Fruit fly (Drosophila melanogaster) whole organism, embryonic: Measurements from ENCODE around the gene CG32295.

Source experiments
- Antp ChIP-seq: fragments of 200-800 bp; sonication (Bioruptor generic); optimal IDR thresholded peaks from 3 replicates; lab custom pipeline; 2016; ENCODE audit warnings: missing biosample characterization, missing genetic modification characterization
- Awh ChIP-seq: fragments of 200-800 bp; sonication (Bioruptor generic); IDR thresholded peaks from 2 replicates; pipeline ENCODE4, ENCODE4 v1.3.6; 2022; ENCODE audit warnings: missing biosample characterization, missing genetic modification characterization
- B-H1 ChIP-seq: fragments of 200-800 bp; sonication (Bioruptor generic); IDR thresholded peaks from 3 replicates; pipeline ENCODE4 v1.3.6; 2022; ENCODE audit warnings: missing biosample characterization, missing genetic modification characterization
- CG10209 ChIP-seq: fragments of 200-800 bp; sonication (Bioruptor generic); optimal IDR thresholded peaks from 3 replicates; lab custom pipeline; 2017; ENCODE audit warnings: missing biosample characterization, mild to moderate bottlenecking, missing genetic modification characterization, missing genetic modification reagents
- CG12299 ChIP-seq: fragments of 200-800 bp; sonication (Bioruptor generic); optimal IDR thresholded peaks from 2 replicates; lab custom pipeline; 2018; ENCODE audit warnings: missing biosample characterization, mild to moderate bottlenecking, missing genetic modification characterization
- CG13424 ChIP-seq: fragments of 200-800 bp; sonication (Bioruptor generic); optimal IDR thresholded peaks from 2 replicates; lab custom pipeline; 2019; ENCODE audit warnings: missing biosample characterization, mild to moderate bottlenecking, missing genetic modification characterization, moderate library complexity
- CG14667 ChIP-seq: fragments of 200-800 bp; sonication (Bioruptor generic); IDR thresholded peaks from 2 replicates; pipeline ENCODE4 v1.3.6; 2022; ENCODE audit warnings: missing biosample characterization, missing genetic modification characterization
- CG15696 ChIP-seq: fragments of 200-800 bp; sonication (Bioruptor generic); optimal IDR thresholded peaks from 2 replicates; lab custom pipeline; 2019; ENCODE audit warnings: missing biosample characterization, mild to moderate bottlenecking, missing genetic modification characterization, moderate library complexity
- CG1647 ChIP-seq: fragments of 200-800 bp; sonication (Bioruptor generic); optimal IDR thresholded peaks from 3 replicates; lab custom pipeline; 2016; ENCODE audit warnings: missing biosample characterization, missing genetic modification characterization
- CG1792 ChIP-seq: fragments of 200-800 bp; sonication (Bioruptor generic); optimal IDR thresholded peaks from 2 replicates; lab custom pipeline; 2016; ENCODE audit warnings: missing biosample characterization, missing genetic modification characterization
- CG18764 ChIP-seq: fragments of 200-800 bp; sonication (Bioruptor generic); optimal IDR thresholded peaks from 3 replicates; lab custom pipeline; 2016; ENCODE audit warnings: missing biosample characterization, missing genetic modification characterization
- CG2129 ChIP-seq: fragments of 200-800 bp; sonication (Bioruptor generic); IDR thresholded peaks from 2 replicates; pipeline ENCODE4 v1.3.6; 2022; ENCODE audit warnings: missing biosample characterization, missing genetic modification characterization; ENCODE audit not compliant: partially characterized antibody
- CG2875 ChIP-seq: fragments of 200-800 bp; sonication (Bioruptor generic); optimal IDR thresholded peaks from 2 replicates; lab custom pipeline; 2017; ENCODE audit warnings: missing biosample characterization, mild to moderate bottlenecking, missing genetic modification characterization, missing genetic modification reagents
- CG31441 ChIP-seq: fragments of 200-800 bp; sonication (Bioruptor generic); IDR thresholded peaks from 2 replicates; pipeline ENCODE4 v1.3.6; 2022; ENCODE audit warnings: missing biosample characterization, missing genetic modification characterization
- CG3847 ChIP-seq: fragments of 200-800 bp; sonication (Bioruptor generic); IDR thresholded peaks from 2 replicates; pipeline ENCODE4 v1.3.6; 2022; ENCODE audit warnings: missing biosample characterization, missing genetic modification characterization
- CG42726 ChIP-seq: fragments of 200-800 bp; sonication (Bioruptor generic); IDR thresholded peaks from 2 replicates; pipeline ENCODE4 v1.3.6; 2022; ENCODE audit warnings: missing biosample characterization, missing genetic modification characterization; ENCODE audit not compliant: partially characterized antibody
- CG4404 ChIP-seq: fragments of 200-800 bp; sonication (Bioruptor generic); IDR thresholded peaks from 2 replicates; pipeline ENCODE4 v1.3.6; 2022; ENCODE audit warnings: missing biosample characterization, missing genetic modification characterization
- CG7271 ChIP-seq: fragments of 200-800 bp; sonication (Bioruptor generic); optimal IDR thresholded peaks from 2 replicates; lab custom pipeline; 2018; ENCODE audit warnings: missing biosample characterization, mild to moderate bottlenecking, missing genetic modification characterization, moderate library complexity
- CG7357 ChIP-seq: fragments of 200-800 bp; sonication (Bioruptor generic); IDR thresholded peaks from 3 replicates; pipeline ENCODE4 v1.3.6; 2022; ENCODE audit warnings: missing biosample characterization, missing genetic modification characterization
- CG7556 ChIP-seq: fragments of 200-800 bp; sonication (Bioruptor generic); optimal IDR thresholded peaks from 2 replicates; lab custom pipeline; 2017; ENCODE audit warnings: missing biosample characterization, mild to moderate bottlenecking, missing genetic modification characterization
- CG8290 ChIP-seq, 3 experiments: fragments of 200-800 bp; sonication (Bioruptor generic); optimal IDR thresholded peaks; 2 replicates each; lab custom pipeline; 2016 to 2019; ENCODE audit warnings: missing biosample characterization in 3 of 3, missing genetic modification characterization in 3 of 3, mild to moderate bottlenecking in 2 of 3, moderate library complexity in 1 of 3
- CG9609 ChIP-seq: fragments of 200-800 bp; sonication (Bioruptor generic); optimal IDR thresholded peaks from 3 replicates; lab custom pipeline; 2016; ENCODE audit warnings: missing biosample characterization, missing genetic modification characterization
- CG9932 ChIP-seq: fragments of 200-800 bp; sonication (Bioruptor generic); IDR thresholded peaks from 2 replicates; pipeline ENCODE4 v1.3.6; 2022; ENCODE audit warnings: missing biosample characterization, missing genetic modification characterization
- CoRest ChIP-seq: fragments of 200-800 bp; sonication (Bioruptor generic); optimal IDR thresholded peaks from 3 replicates; lab custom pipeline; 2018; ENCODE audit warnings: missing biosample characterization, mild to moderate bottlenecking, missing genetic modification characterization, moderate library complexity
- D19B ChIP-seq: fragments of 200-800 bp; sonication (Bioruptor generic); optimal IDR thresholded peaks from 2 replicates; lab custom pipeline; 2017; ENCODE audit warnings: missing biosample characterization, mild to moderate bottlenecking, missing genetic modification characterization
- Dip3 ChIP-seq: fragments of 200-800 bp; sonication (Bioruptor generic); optimal IDR thresholded peaks from 3 replicates; lab custom pipeline; 2016; ENCODE audit warnings: missing biosample characterization, missing genetic modification characterization
- Hr78 ChIP-seq, 2 experiments: fragments of 200-800 bp in 1 of 2; fragments of >200 bp in 1 of 2; sonication (Bioruptor generic) in 1 of 2; optimal IDR thresholded peaks; 2 replicates each; lab custom pipeline; 2017 to 2019; ENCODE audit warnings: missing biosample characterization in 2 of 2, missing genetic modification characterization in 2 of 2, mild to moderate bottlenecking in 1 of 2, moderate library complexity in 1 of 2
- MESR4 ChIP-seq: fragments of 200-800 bp; sonication (Bioruptor generic); optimal IDR thresholded peaks from 2 replicates; lab custom pipeline; 2018; ENCODE audit warnings: missing biosample characterization, mild to moderate bottlenecking, missing genetic modification characterization, moderate library complexity
- Mes4 ChIP-seq: fragments of 200-800 bp; sonication (Bioruptor generic); optimal IDR thresholded peaks from 2 replicates; lab custom pipeline; 2016; ENCODE audit warnings: missing biosample characterization, missing genetic modification characterization
- Mrtf ChIP-seq: fragments of 200-800 bp; sonication (Bioruptor generic); IDR thresholded peaks from 3 replicates; pipeline ENCODE4 v1.3.6; 2022; ENCODE audit warnings: missing biosample characterization, missing genetic modification characterization
- NC2α ChIP-seq: fragments of 200-800 bp; sonication (Bioruptor generic); optimal IDR thresholded peaks from 2 replicates; lab custom pipeline; 2016; ENCODE audit warnings: missing biosample characterization, missing genetic modification characterization
- Pdp1 ChIP-seq, 2 experiments: fragments of 200-800 bp; sonication (Bioruptor generic); optimal IDR thresholded peaks; 3 replicates each; lab custom pipeline; 2016; ENCODE audit warnings: missing biosample characterization in 2 of 2, missing genetic modification characterization in 2 of 2, mild to moderate bottlenecking in 1 of 2, moderate library complexity in 1 of 2
- Six4 ChIP-seq: fragments of 200-800 bp; sonication (Bioruptor generic); optimal IDR thresholded peaks from 2 replicates; lab custom pipeline; 2016; ENCODE audit warnings: missing biosample characterization, missing genetic modification characterization
- ac ChIP-seq: fragments of 200-800 bp; sonication (Bioruptor generic); optimal IDR thresholded peaks from 3 replicates; lab custom pipeline; 2017; ENCODE audit warnings: missing biosample characterization, mild to moderate bottlenecking, missing genetic modification characterization
- ara ChIP-seq: fragments of 200-800 bp; sonication (Bioruptor generic); IDR thresholded peaks from 2 replicates; pipeline ENCODE4 v1.3.6; 2022; ENCODE audit warnings: missing biosample characterization, missing genetic modification characterization
- ash1 ChIP-seq: fragments of 200-800 bp; sonication (Bioruptor generic); optimal IDR thresholded peaks from 2 replicates; lab custom pipeline; 2018; ENCODE audit warnings: missing biosample characterization, mild to moderate bottlenecking, missing genetic modification characterization
- ato ChIP-seq: fragments of 200-800 bp; sonication (Bioruptor generic); IDR thresholded peaks from 2 replicates; pipeline ENCODE4 v1.3.6; 2022; ENCODE audit warnings: missing biosample characterization, missing genetic modification characterization; ENCODE audit not compliant: partially characterized antibody
- dan ChIP-seq: fragments of 200-800 bp; sonication (Bioruptor generic); IDR thresholded peaks from 2 replicates; pipeline ENCODE4 v1.3.6; 2022; ENCODE audit warnings: missing biosample characterization, missing genetic modification characterization
- jumu ChIP-seq: fragments of 200-800 bp; sonication (Bioruptor generic); optimal IDR thresholded peaks from 3 replicates; lab custom pipeline; 2016; ENCODE audit warnings: missing biosample characterization, missing genetic modification characterization
- ken ChIP-seq: fragments of 200-800 bp; sonication (Bioruptor generic); IDR thresholded peaks from 3 replicates; pipeline ENCODE4 v1.3.6; 2022; ENCODE audit warnings: missing biosample characterization, missing genetic modification characterization
- kni ChIP-seq: fragments of 200-800 bp; sonication (Bioruptor generic); optimal IDR thresholded peaks from 3 replicates; lab custom pipeline; 2017; ENCODE audit warnings: mild to moderate bottlenecking, missing biosample characterization, missing genetic modification reagents, missing genetic modification characterization
- maf-S ChIP-seq: fragments of 200-800 bp; sonication (Bioruptor generic); optimal IDR thresholded peaks from 2 replicates; lab custom pipeline; 2016; ENCODE audit warnings: missing biosample characterization, missing genetic modification characterization
- nmo ChIP-seq: fragments of 200-800 bp; sonication (Bioruptor generic); optimal IDR thresholded peaks from 2 replicates; lab custom pipeline; 2018; ENCODE audit warnings: missing biosample characterization, mild to moderate bottlenecking, missing genetic modification characterization, moderate library complexity
- onecut ChIP-seq: fragments of 200-800 bp; sonication (Bioruptor generic); IDR thresholded peaks from 2 replicates; pipeline ENCODE4 v1.3.6; 2022; ENCODE audit warnings: missing biosample characterization, missing genetic modification characterization
- otp ChIP-seq: fragments of 200-800 bp; sonication (Bioruptor generic); IDR thresholded peaks from 3 replicates; pipeline ENCODE4, ENCODE4 v1.3.6; 2022; ENCODE audit warnings: missing biosample characterization, missing genetic modification characterization
- ro ChIP-seq: fragments of 200-800 bp; sonication (Bioruptor generic); IDR thresholded peaks from 2 replicates; pipeline ENCODE4 v1.3.6; 2022; ENCODE audit warnings: missing biosample characterization, missing genetic modification characterization
- schlank ChIP-seq: fragments of 200-800 bp; sonication (Bioruptor generic); optimal IDR thresholded peaks from 2 replicates; lab custom pipeline; 2018; ENCODE audit warnings: missing biosample characterization, mild to moderate bottlenecking, missing genetic modification characterization
- sim ChIP-seq: fragments of 200-800 bp; sonication (Bioruptor generic); IDR thresholded peaks from 2 replicates; pipeline ENCODE4 v1.3.6; 2022; ENCODE audit warnings: missing biosample characterization, missing genetic modification characterization
- tna ChIP-seq: fragments of 200-800 bp; sonication (Bioruptor generic); IDR thresholded peaks from 2 replicates; pipeline ENCODE4 v1.3.6; 2022; ENCODE audit warnings: missing biosample characterization, missing genetic modification characterization; ENCODE audit not compliant: partially characterized antibody

Gene CG32295

dm6 chr3L:2536969-2537600, 10.3 kb upstream of the CG32295 start (continued):
- TF ChIP-seq CG7556 (GFP tag; lab: Kevin White, UChicago) = peak; percentile 66
- peak; percentile 71 for TF ChIP-seq CG15696 (tag; lab: Kevin White, UChicago)
- peak; percentile 42; the same call in 2 of the 3 replicates for TF ChIP-seq B-H1 (GFP tag; lab: Robert Waterston, UW)
- peak; percentile 33 for TF ChIP-seq CG8290 (GFP tag; optimal IDR thresholded peaks at IDR 0.05; lab: Kevin White, UChicago)
- TF ChIP-seq CG8290 (tag; optimal IDR thresholded peaks at IDR 0.05; lab: Kevin White, UChicago) = peak; percentile 73 to 74
- no peak for TF ChIP-seq nmo (GFP tag; lab: Kevin White, UChicago)
- no peak for TF ChIP-seq CG9932 (GFP tag; lab: Robert Waterston, UW)
- peak; percentile 86 for TF ChIP-seq CG2875 (GFP tag; lab: Kevin White, UChicago)
- peak; percentile 43 for TF ChIP-seq Antp
- peak; percentile 68 for TF ChIP-seq CG18764
- peak; percentile 57; the same call in 1 of the 3 replicates for TF ChIP-seq Mrtf (GFP tag; lab: Robert Waterston, UW)
- peak in 1 of 2 experiments; percentile 93 for TF ChIP-seq Hr78 (GFP tag; optimal IDR thresholded peaks at IDR 0.05; lab: Kevin White, UChicago)
- peak; percentile 56 for TF ChIP-seq CG12299 (tag; lab: Kevin White, UChicago)
- TF ChIP-seq ac (GFP tag; lab: Kevin White, UChicago) = peak; percentile 70
- TF ChIP-seq NC2α (GFP tag; lab: Kevin White, UChicago) = peak; percentile 44
- TF ChIP-seq ken (GFP tag; lab: Robert Waterston, UW) = no peak; the same call in 2 of the 3 replicates
- TF ChIP-seq CG42726 = no peak
- TF ChIP-seq D19B (GFP tag; lab: Kevin White, UChicago) = peak; percentile 34
- peak; percentile 72 for TF ChIP-seq onecut (GFP tag; lab: Robert Waterston, UW)
- no peak for TF ChIP-seq CG1647 (GFP tag; lab: Kevin White, UChicago)
- TF ChIP-seq CG14667 (GFP tag; lab: Robert Waterston, UW) = no peak
- TF ChIP-seq ash1 (GFP tag; lab: Kevin White, UChicago) = peak; percentile 16
- TF ChIP-seq ro (GFP tag; lab: Robert Waterston, UW) = no peak
- TF ChIP-seq CG10209 (GFP tag; lab: Kevin White, UChicago) = peak; percentile 65
- TF ChIP-seq CoRest (tag; lab: Kevin White, UChicago) = no peak
- TF ChIP-seq Mes4 = peak; percentile 65
- TF ChIP-seq kni (GFP tag; lab: Kevin White, UChicago) = peak; percentile 87
- no peak; the same call in 1 of the 2 replicates for TF ChIP-seq CG3847
- peak; percentile 34 for TF ChIP-seq CG9609
- TF ChIP-seq Pdp1 (GFP tag; optimal IDR thresholded peaks at IDR 0.05; lab: Kevin White, UChicago) = peak; percentile 10 to 58
- peak; percentile 44 for TF ChIP-seq CG7271 (tag; lab: Kevin White, UChicago)
- no peak for TF ChIP-seq dan (GFP tag; lab: Robert Waterston, UW)
- peak; percentile 53 for TF ChIP-seq schlank
- TF ChIP-seq otp (GFP tag; lab: Robert Waterston, UW) = peak; percentile 73; the same call in 1 of the 3 replicates
- TF ChIP-seq MESR4 = no peak
- TF ChIP-seq Six4 (GFP tag; lab: Kevin White, UChicago) = peak; percentile 43
- no peak for TF ChIP-seq tna (GFP tag; lab: Robert Waterston, UW)
- no peak for TF ChIP-seq CG4404 (GFP tag; lab: Robert Waterston, UW)
- 0 out of 3 replicates have a peak, but pooled peaks have one; percentile 11 for TF ChIP-seq CG7357 (GFP tag; lab: Robert Waterston, UW)
- peak; percentile 90 for TF ChIP-seq Awh (GFP tag; lab: Robert Waterston, UW)
- TF ChIP-seq jumu = peak; percentile 33
- no peak; the same call in 1 of the 2 replicates for TF ChIP-seq ara (GFP tag; lab: Robert Waterston, UW)
- peak; percentile 74 for TF ChIP-seq CG1792 (GFP tag; lab: Kevin White, UChicago)
- TF ChIP-seq sim (GFP tag; lab: Robert Waterston, UW) = 0 out of 2 replicates have a peak, but pooled peaks have one; percentile 24
- TF ChIP-seq CG31441 (GFP tag; lab: Robert Waterston, UW) = peak; percentile 65
- TF ChIP-seq ato (GFP tag; lab: Robert Waterston, UW) = no peak
- TF ChIP-seq CG13424 (tag; lab: Kevin White, UChicago) = peak; percentile 68
- TF ChIP-seq maf-S = peak; percentile 28
- no peak for TF ChIP-seq Dip3 (GFP tag; lab: Kevin White, UChicago)
- TF ChIP-seq CG2129 (GFP tag; lab: Robert Waterston, UW) = no peak
